Worm (Caenorhabditis elegans): ENCODE data around the gene srv-12.

- TF ChIP-seq ama-1 (optimal IDR thresholded peaks at IDR 0.05): no peak
- no peak for TF ChIP-seq tbx-11 (GFP tag; IDR thresholded peaks at IDR 0.05)
- no peak for TF ChIP-seq flt-1 (GFP tag; IDR thresholded peaks at IDR 0.05)
- no peak for TF ChIP-seq ets-7 (tag; optimal IDR thresholded peaks at IDR 0.05)
- TF ChIP-seq tbx-37 (GFP tag; conservative IDR thresholded peaks at IDR 0.05): no peak
- TF ChIP-seq tra-4 (tag; optimal IDR thresholded peaks at IDR 0.05): no peak
- no peak for TF ChIP-seq F13C5.2 (tag; optimal IDR thresholded peaks at IDR 0.05)
- no peak for TF ChIP-seq ceh-36 (tag; optimal IDR thresholded peaks at IDR 0.05)
- no peak for TF ChIP-seq pes-1 (GFP tag; IDR thresholded peaks at IDR 0.05)
- TF ChIP-seq sea-1 (GFP tag; conservative IDR thresholded peaks at IDR 0.05): no peak
- no peak for TF ChIP-seq aly-1 (tag; optimal IDR thresholded peaks at IDR 0.05)
- TF ChIP-seq hmg-4 (GFP tag; optimal IDR thresholded peaks at IDR 0.05): no peak
- no peak for TF ChIP-seq scrt-1 (GFP tag; IDR thresholded peaks at IDR 0.05)
These were observed 19.1 kb upstream of the srv-12 start, which contains the start of gene W01B6.3 for ce11 chrIV:10072527-10072926.

Data from whole organism, early embryonic.